In genomic region chr2L:17266677-17267357, dm6 we compare ENCODE assay signal across 2 fruit fly cellular contexts.
TF ChIP-seq lines count a peak whose summit lies in the region.

No protein-coding gene starts in this region.

TF ChIP-seq in whole organism, embryonic, 481 proteins besides CTCF, POLR2A, EP300 and RAD21 (continued from another document):
- TF ChIP-seq CG17612 (GFP tag; IDR thresholded peaks at IDR 0.05; lab: Robert Waterston, UW) = no peak
- peak; percentile 27 for TF ChIP-seq nmo (GFP tag; optimal IDR thresholded peaks at IDR 0.05; lab: Kevin White, UChicago)
- TF ChIP-seq CG15011 (GFP tag; optimal IDR thresholded peaks at IDR 0.05; lab: Kevin White, UChicago) = no peak
- no peak for TF ChIP-seq Eip74EF (GFP tag; optimal IDR thresholded peaks at IDR 0.05; lab: Kevin White, UChicago)
- no peak for TF ChIP-seq CG6272 (GFP tag; IDR thresholded peaks at IDR 0.05; lab: Robert Waterston, UW)
- 0 out of 2 replicates have a peak, but pooled peaks have one; percentile 8 for TF ChIP-seq ranshi (GFP tag; IDR thresholded peaks at IDR 0.05; lab: Robert Waterston, UW)
- TF ChIP-seq CG17829 (tag; optimal IDR thresholded peaks at IDR 0.05; lab: Kevin White, UChicago) = peak; percentile 27
- no peak for TF ChIP-seq CG1832 (GFP tag; optimal IDR thresholded peaks at IDR 0.05; lab: Kevin White, UChicago)
- TF ChIP-seq lab (GFP tag; optimal IDR thresholded peaks at IDR 0.05; lab: Kevin White, UChicago) = no peak
- TF ChIP-seq ci (GFP tag; IDR thresholded peaks at IDR 0.05; lab: Robert Waterston, UW) = no peak
- TF ChIP-seq psq (GFP tag; optimal IDR thresholded peaks at IDR 0.05; lab: Kevin White, UChicago) = no peak
- TF ChIP-seq CG7556 (GFP tag; optimal IDR thresholded peaks at IDR 0.05; lab: Kevin White, UChicago) = peak; percentile 9
- TF ChIP-seq lbe (GFP tag; optimal IDR thresholded peaks at IDR 0.05; lab: Kevin White, UChicago) = no peak
- no peak for TF ChIP-seq Neu2 (GFP tag; optimal IDR thresholded peaks at IDR 0.05; lab: Kevin White, UChicago; ENCODE audit: borderline replicate concordance)
- TF ChIP-seq CG10979 (tag; optimal IDR thresholded peaks at IDR 0.05; lab: Kevin White, UChicago) = peak; percentile 40
- peak; percentile 62 for TF ChIP-seq CG18262 (tag; optimal IDR thresholded peaks at IDR 0.05; lab: Kevin White, UChicago)
- TF ChIP-seq D19B (GFP tag; optimal IDR thresholded peaks at IDR 0.05; lab: Kevin White, UChicago) = peak; percentile 40
- no peak for TF ChIP-seq bigmax (GFP tag; optimal IDR thresholded peaks at IDR 0.05; lab: Kevin White, UChicago)
- no peak for TF ChIP-seq CG6791 (GFP tag; IDR thresholded peaks at IDR 0.05; lab: Robert Waterston, UW; ENCODE audit: partially characterized antibody)
- peak; percentile 98 for TF ChIP-seq cad (GFP tag; optimal IDR thresholded peaks at IDR 0.05; lab: Kevin White, UChicago)
- TF ChIP-seq CG12942 (GFP tag; optimal IDR thresholded peaks at IDR 0.05; lab: Kevin White, UChicago) = no peak
- peak; percentile 45 for TF ChIP-seq dmrt11E (tag; optimal IDR thresholded peaks at IDR 0.05; lab: Kevin White, UChicago)
- no peak for TF ChIP-seq ERR (GFP tag; optimal IDR thresholded peaks at IDR 0.05; lab: Kevin White, UChicago)
- TF ChIP-seq Asciz (GFP tag; optimal IDR thresholded peaks at IDR 0.05; lab: Kevin White, UChicago) = no peak
- TF ChIP-seq CG11504 (tag; optimal IDR thresholded peaks at IDR 0.05; lab: Kevin White, UChicago) = peak; percentile 39
- TF ChIP-seq prd (optimal IDR thresholded peaks at IDR 0.05; lab: Kevin White, UChicago) = no peak
- TF ChIP-seq prd (GFP tag; IDR thresholded peaks at IDR 0.05; lab: Robert Waterston, UW) = peak; percentile 28; the same call in 1 of the 3 replicates
- TF ChIP-seq zfh2 (GFP tag; optimal IDR thresholded peaks at IDR 0.05; lab: Kevin White, UChicago) = no peak
- peak in 1 of 2 experiments; percentile 21 for TF ChIP-seq bsh (GFP tag; optimal IDR thresholded peaks at IDR 0.05; lab: Kevin White, UChicago)
- no peak for TF ChIP-seq Stat92E (GFP tag; optimal IDR thresholded peaks at IDR 0.05; lab: Kevin White, UChicago)
- TF ChIP-seq CG18764 (GFP tag; optimal IDR thresholded peaks at IDR 0.05; lab: Kevin White, UChicago) = no peak
- TF ChIP-seq Ssrp (tag; optimal IDR thresholded peaks at IDR 0.05; lab: Kevin White, UChicago) = peak; percentile 8
- TF ChIP-seq chm (GFP tag; IDR thresholded peaks at IDR 0.05; lab: Robert Waterston, UW) = no peak
- TF ChIP-seq odd (GFP tag; optimal IDR thresholded peaks at IDR 0.05; lab: Kevin White, UChicago) = no peak
- TF ChIP-seq CG9727 (GFP tag; optimal IDR thresholded peaks at IDR 0.05; lab: Kevin White, UChicago) = peak; percentile 12
- TF ChIP-seq sob (GFP tag; IDR thresholded peaks at IDR 0.05; lab: Robert Waterston, UW) = no peak
- TF ChIP-seq dpn (GFP tag; optimal IDR thresholded peaks at IDR 0.05; lab: Kevin White, UChicago) = no peak
- no peak for TF ChIP-seq CG30403 (GFP tag; optimal IDR thresholded peaks at IDR 0.05; lab: Kevin White, UChicago)
- no peak for TF ChIP-seq ab (GFP tag; optimal IDR thresholded peaks at IDR 0.05; lab: Kevin White, UChicago)
- TF ChIP-seq Drgx (GFP tag; IDR thresholded peaks at IDR 0.05; lab: Robert Waterston, UW) = no peak
- no peak for TF ChIP-seq Sin3A (optimal IDR thresholded peaks at IDR 0.05; lab: Kevin White, UChicago)
- TF ChIP-seq Med (GFP tag; lab: Kevin White, UChicago) = peak; percentile 10
- TF ChIP-seq CG13296 (GFP tag; optimal IDR thresholded peaks at IDR 0.05; lab: Kevin White, UChicago) = no peak
- TF ChIP-seq trem (tag; optimal IDR thresholded peaks at IDR 0.05; lab: Kevin White, UChicago) = no peak
- TF ChIP-seq fu2 (GFP tag; optimal IDR thresholded peaks at IDR 0.05; lab: Kevin White, UChicago) = no peak
- peak; percentile 5 for TF ChIP-seq D (optimal IDR thresholded peaks at IDR 0.05; lab: Kevin White, UChicago)
- no peak for TF ChIP-seq D (GFP tag; optimal IDR thresholded peaks at IDR 0.05; lab: Kevin White, UChicago)
- TF ChIP-seq HLH4C (GFP tag; IDR thresholded peaks at IDR 0.05; lab: Robert Waterston, UW; ENCODE audit: partially characterized antibody) = no peak
- no peak for TF ChIP-seq stwl (tag; optimal IDR thresholded peaks at IDR 0.05; lab: Kevin White, UChicago)
- no peak for TF ChIP-seq CG4404 (GFP tag; IDR thresholded peaks at IDR 0.05; lab: Robert Waterston, UW)
- peak; percentile 3 for TF ChIP-seq CG10267 (tag; optimal IDR thresholded peaks at IDR 0.05; lab: Kevin White, UChicago)
- TF ChIP-seq crol (GFP tag; IDR thresholded peaks at IDR 0.05; lab: Robert Waterston, UW) = no peak
- no peak for TF ChIP-seq CG15601 (tag; optimal IDR thresholded peaks at IDR 0.05; lab: Kevin White, UChicago)
- no peak for TF ChIP-seq Dad (GFP tag; optimal IDR thresholded peaks at IDR 0.05; lab: Kevin White, UChicago)
- TF ChIP-seq phol (tag; optimal IDR thresholded peaks at IDR 0.05; lab: Kevin White, UChicago) = peak; percentile 36
- peak in 1 of 3 experiments; percentile 45 for TF ChIP-seq lola (GFP tag; optimal IDR thresholded peaks at IDR 0.05; lab: Kevin White, UChicago)
- TF ChIP-seq pros (GFP tag; optimal IDR thresholded peaks at IDR 0.05; lab: Kevin White, UChicago) = no peak
- no peak for TF ChIP-seq CG14441 (GFP tag; IDR thresholded peaks at IDR 0.05; lab: Robert Waterston, UW)
- peak; percentile 38; the same call in 1 of the 3 replicates for TF ChIP-seq CG17361 (GFP tag; IDR thresholded peaks at IDR 0.05; lab: Robert Waterston, UW)
- peak; percentile 16 for TF ChIP-seq CG8924 (tag; optimal IDR thresholded peaks at IDR 0.05; lab: Kevin White, UChicago)
- no peak for TF ChIP-seq CG14014 (GFP tag; IDR thresholded peaks at IDR 0.05; lab: Robert Waterston, UW)
- no peak for TF ChIP-seq Fer3 (tag; optimal IDR thresholded peaks at IDR 0.05; lab: Kevin White, UChicago)
- TF ChIP-seq Xrp1 (GFP tag; IDR thresholded peaks at IDR 0.05; lab: Robert Waterston, UW) = peak; percentile 39; the same call in 1 of the 2 replicates
- peak; percentile 83 for TF ChIP-seq CG7271 (tag; optimal IDR thresholded peaks at IDR 0.05; lab: Kevin White, UChicago)
- no peak for TF ChIP-seq CG1647 (GFP tag; optimal IDR thresholded peaks at IDR 0.05; lab: Kevin White, UChicago)
- TF ChIP-seq CG2678 (tag; optimal IDR thresholded peaks at IDR 0.05; lab: Kevin White, UChicago) = peak; percentile 15
- TF ChIP-seq tgo (GFP tag; IDR thresholded peaks at IDR 0.05; lab: Robert Waterston, UW) = no peak

TF ChIP-seq in whole organism, prepupa, 60 proteins besides CTCF, POLR2A, EP300 and RAD21 (continued from another document):
- TF ChIP-seq CG11762 (GFP tag; optimal IDR thresholded peaks at IDR 0.05; lab: Kevin White, UChicago; ENCODE audit: insufficient read depth) (no peak), dsx (GFP tag; optimal IDR thresholded peaks at IDR 0.05; lab: Kevin White, UChicago; ENCODE audit: poor library complexity, severe bottlenecking) (no peak), CG11294 (GFP tag; IDR thresholded peaks at IDR 0.05; lab: Robert Waterston, UW) (no peak), CG6276 (GFP tag; optimal IDR thresholded peaks at IDR 0.05; lab: Kevin White, UChicago) (no peak), Ets21C (GFP tag; optimal IDR thresholded peaks at IDR 0.05; lab: Kevin White, UChicago) (no peak), Hr38 (GFP tag; optimal IDR thresholded peaks at IDR 0.05; lab: Kevin White, UChicago) (no peak), Hr39 (GFP tag; optimal IDR thresholded peaks at IDR 0.05; lab: Kevin White, UChicago) (no peak), Smox (GFP tag; optimal IDR thresholded peaks at IDR 0.05; lab: Kevin White, UChicago) (no peak), CG8632 (GFP tag; optimal IDR thresholded peaks at IDR 0.05; lab: Kevin White, UChicago) (peak; percentile 14), CG32006 (GFP tag; optimal IDR thresholded peaks at IDR 0.05; lab: Kevin White, UChicago) (peak; percentile 13), Eip78C (GFP tag; lab: Kevin White, UChicago) (peak; percentile 76), topi (GFP tag; optimal IDR thresholded peaks at IDR 0.05; lab: Kevin White, UChicago) (no peak), fd85E (GFP tag; optimal IDR thresholded peaks at IDR 0.05; lab: Kevin White, UChicago) (no peak), esn (GFP tag; optimal IDR thresholded peaks at IDR 0.05; lab: Kevin White, UChicago) (no peak), net (GFP tag; optimal IDR thresholded peaks at IDR 0.05; lab: Kevin White, UChicago) (no peak), ss (GFP tag; optimal IDR thresholded peaks at IDR 0.05; lab: Kevin White, UChicago) (no peak), CG8319 (GFP tag; optimal IDR thresholded peaks at IDR 0.05; lab: Kevin White, UChicago) (no peak), Lpt (GFP tag; optimal IDR thresholded peaks at IDR 0.05; lab: Kevin White, UChicago) (no peak), Blimp-1 (GFP tag; optimal IDR thresholded peaks at IDR 0.05; lab: Kevin White, UChicago) (no peak)
TF ChIP-seq in whole organism, prepupa: peak in this region for 10.
